Worm (Caenorhabditis elegans): ENCODE results near the gene ZK470.1.

ce11 chrX:4132243-4132642 lies 31.2 kb upstream of the ZK470.1 start:
- no peak for TF ChIP-seq cog-1 (tag; optimal IDR thresholded peaks at IDR 0.05)
- no peak for TF ChIP-seq med-1 (GFP tag; optimal IDR thresholded peaks at IDR 0.05; ENCODE audit: insufficient read depth)
- no peak for TF ChIP-seq flt-1 (GFP tag; IDR thresholded peaks at IDR 0.05)
- no peak for TF ChIP-seq ztf-29 (GFP tag; IDR thresholded peaks at IDR 0.05)
- no peak for TF ChIP-seq T22C8.4 (GFP tag; IDR thresholded peaks at IDR 0.05)
- no peak for TF ChIP-seq ref-1 (GFP tag; conservative IDR thresholded peaks at IDR 0.05)
- TF ChIP-seq klf-2 (GFP tag; conservative IDR thresholded peaks at IDR 0.05) = no peak
